Worm (Caenorhabditis elegans): ENCODE results near the gene ddx-15.

DNA sequence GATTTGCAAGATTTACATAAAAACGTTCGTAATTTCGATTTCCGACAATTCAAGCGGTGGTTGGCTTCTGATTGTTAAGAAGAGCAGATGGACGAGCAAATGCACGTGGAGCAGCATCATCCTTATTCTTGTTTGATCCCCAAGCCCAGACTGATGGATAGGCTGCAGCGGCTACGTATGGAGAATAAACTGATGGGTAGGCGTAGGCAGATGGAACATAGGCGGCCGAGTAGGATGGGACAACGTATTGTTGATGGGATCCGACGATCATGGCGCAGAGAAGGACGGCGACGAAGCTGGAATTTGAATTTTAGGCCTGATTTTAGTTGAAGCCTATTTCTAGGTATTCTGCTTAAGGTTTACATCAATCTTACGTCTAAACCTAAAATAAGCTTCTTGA lies 23.3 kb downstream of the ddx-15 start:
- TF ChIP-seq F22D6.2 (tag; optimal IDR thresholded peaks at IDR 0.05) (no peak), ztf-28 (GFP tag; IDR thresholded peaks at IDR 0.05) (no peak), ama-1 (optimal IDR thresholded peaks at IDR 0.05) (no peak), ama-1 (GFP tag; optimal IDR thresholded peaks at IDR 0.05) (no peak)

Measured in whole organism, young adult.